Fruit fly (Drosophila melanogaster): ENCODE measurements around the gene P5CDh2.

P5CDh2 gene

DNA sequence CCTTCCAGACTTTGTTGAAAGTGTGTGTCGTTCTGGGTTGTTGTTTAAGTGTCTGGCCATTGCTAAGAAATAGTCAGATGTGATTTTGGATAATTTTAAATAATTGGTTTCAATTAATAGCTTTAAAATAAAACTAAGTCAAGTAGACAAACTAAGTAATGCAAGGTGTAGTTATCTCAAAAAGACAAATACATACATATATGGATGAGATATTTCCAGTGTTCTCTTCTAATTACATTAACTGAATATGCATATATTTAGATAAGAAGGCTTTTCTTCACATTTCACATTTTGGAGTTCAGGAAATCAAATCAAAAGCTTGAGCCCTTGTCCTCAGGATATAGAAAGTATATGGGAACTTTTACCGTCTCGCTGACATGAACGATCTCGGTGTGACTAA, at the start of gene P5CDh2:
Gene P5CDh2 (plus strand): TSS at position 301 of the 400 bp plus-strand sequence.
- no peak for TF ChIP-seq noc (tag; optimal IDR thresholded peaks at IDR 0.05)

DNA sequence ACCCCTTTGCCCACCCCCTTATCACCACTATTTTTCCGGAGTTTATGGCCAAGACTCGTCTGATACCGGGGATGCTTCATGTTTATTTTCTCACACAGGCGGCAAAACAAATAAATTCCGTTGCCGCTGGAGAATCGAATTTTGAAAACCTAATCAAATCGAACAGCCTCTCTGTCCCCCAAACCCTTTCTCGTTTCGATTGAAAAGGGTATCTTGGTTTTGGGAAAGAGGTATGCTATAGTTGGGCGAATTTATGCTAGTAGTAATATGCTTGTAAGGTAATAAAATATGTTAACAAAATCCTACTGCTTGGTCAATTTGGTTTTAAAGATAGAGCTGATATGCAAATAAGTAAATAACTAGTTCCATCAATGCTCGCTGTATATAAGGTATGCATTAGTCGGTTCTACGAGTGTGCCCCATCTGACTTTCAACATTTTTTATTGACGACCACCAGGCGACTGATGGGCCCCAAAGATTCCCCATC, 49.7 kb upstream of the P5CDh2 start:
- TF ChIP-seq noc (tag; optimal IDR thresholded peaks at IDR 0.05): no peak

DNA sequence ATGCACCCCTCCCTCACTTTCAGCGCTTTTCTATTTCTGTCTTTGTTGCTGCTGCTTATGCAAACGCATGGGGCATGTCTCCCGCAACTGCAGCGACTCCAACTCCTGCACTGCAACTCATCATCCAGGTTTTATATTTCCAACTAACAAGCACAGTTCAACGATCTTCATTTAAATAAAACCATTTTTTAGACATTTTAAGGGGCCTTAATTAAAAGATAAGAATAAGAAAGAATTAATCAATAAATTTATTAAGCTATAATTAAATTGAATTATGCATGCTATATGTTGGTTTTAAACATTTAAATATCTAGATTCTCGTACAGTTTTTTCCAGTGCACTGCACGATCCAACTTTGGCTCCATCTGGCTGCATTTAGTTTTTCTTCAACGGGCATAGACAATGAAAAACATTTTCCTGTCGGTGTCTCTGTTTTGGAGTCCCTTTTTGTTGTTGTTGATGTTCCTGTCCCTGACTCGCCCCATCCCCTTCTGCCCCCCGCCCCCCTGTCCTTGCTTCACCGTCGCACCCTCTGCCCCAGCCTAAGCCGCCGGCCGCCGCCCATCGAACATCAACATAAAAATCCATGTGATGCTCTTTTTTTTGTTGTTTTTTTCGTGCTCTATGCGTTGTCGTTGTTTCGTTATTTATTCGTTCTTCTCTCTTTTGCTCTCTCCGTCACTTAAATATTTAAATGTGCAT, 48.8 kb upstream of the P5CDh2 start:
- no peak for TF ChIP-seq noc (tag; optimal IDR thresholded peaks at IDR 0.05)

DNA sequence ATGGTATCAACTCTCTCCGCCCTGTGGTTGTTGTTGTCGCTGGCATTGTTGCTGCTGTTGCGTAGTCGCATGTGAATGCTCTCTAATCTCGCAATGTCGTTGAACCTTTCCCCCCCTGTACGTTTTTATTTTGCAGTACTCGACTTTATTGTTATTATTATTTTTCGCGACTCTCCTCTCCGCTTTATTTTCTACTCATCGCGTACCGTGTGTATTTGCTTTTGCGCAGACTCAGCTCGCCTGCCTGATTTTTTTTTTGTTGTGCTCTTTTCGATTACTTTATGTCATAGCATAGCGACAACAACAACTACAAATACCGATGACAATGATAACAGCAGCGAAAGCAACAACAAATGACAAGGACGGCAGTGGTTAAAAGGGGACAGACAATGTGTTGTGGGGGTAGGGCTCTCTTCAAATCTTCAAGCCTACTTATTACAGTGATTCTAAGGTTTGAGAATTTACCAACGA, 48.2 kb upstream of the P5CDh2 start:
- no peak for TF ChIP-seq noc (tag; optimal IDR thresholded peaks at IDR 0.05)

DNA sequence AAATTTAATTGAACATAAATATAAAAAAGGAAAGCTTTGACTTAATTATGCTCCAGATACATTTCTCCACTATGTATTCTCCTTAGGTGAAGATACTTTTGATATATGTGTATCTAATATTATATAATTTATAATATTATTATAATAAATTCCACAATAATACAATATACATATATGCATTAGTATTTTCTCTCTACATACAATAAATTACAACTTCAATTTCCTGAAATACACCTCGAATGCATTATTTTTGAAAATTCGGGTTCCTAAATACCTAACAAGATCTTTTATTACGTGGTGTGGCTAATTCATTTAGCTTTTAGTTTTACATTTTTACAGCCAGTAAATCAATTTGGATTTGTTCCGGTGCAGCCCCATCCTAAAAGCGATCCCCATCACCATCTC, 47.4 kb upstream of the P5CDh2 start:
- TF ChIP-seq noc (tag; optimal IDR thresholded peaks at IDR 0.05): no peak

DNA sequence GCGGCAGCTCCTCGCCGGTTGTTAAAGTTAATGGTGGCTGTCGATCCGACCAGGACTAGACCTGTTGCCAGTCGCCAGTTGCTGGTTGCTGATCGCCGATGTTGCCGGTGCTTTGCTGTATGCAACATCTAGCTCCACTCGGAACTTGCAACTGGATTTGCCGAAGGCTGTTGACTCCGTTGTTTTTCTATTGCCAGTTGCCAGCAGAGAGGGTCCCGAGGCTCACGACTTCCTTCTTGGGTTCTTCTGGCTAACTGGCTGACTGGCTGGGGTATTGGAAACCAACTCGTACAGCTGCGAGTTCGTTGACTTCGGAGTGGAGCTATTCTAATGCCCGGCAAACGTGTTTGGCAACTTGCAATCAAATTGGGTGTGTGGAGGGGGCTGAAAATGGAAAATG, 46.7 kb upstream of the P5CDh2 start:
- no peak for TF ChIP-seq noc (tag; optimal IDR thresholded peaks at IDR 0.05)

DNA sequence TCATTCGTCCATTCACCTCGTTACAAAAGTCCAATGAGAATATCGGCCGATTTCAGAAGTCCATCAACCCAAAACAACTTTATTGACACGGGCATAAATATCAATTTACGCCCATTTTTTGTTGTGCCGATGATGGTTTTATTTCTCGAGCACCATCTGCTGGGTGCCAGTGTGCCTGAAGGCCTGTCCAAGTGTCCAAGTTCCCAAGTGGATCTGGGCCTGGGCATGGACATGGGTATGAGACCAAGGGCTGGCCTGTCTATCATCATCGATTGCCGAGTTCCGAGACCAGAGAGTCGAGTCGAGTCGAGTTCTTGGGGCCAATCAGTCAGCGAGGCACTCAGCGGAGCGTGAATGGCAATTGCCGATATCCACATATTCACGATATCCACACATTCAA, 45.5 kb upstream of the P5CDh2 start, which contains the start of gene Gr93a:
Gene Gr93a (plus strand): TSS at position 301 of the 400 bp plus-strand sequence.
- TF ChIP-seq noc (tag; optimal IDR thresholded peaks at IDR 0.05): no peak

DNA sequence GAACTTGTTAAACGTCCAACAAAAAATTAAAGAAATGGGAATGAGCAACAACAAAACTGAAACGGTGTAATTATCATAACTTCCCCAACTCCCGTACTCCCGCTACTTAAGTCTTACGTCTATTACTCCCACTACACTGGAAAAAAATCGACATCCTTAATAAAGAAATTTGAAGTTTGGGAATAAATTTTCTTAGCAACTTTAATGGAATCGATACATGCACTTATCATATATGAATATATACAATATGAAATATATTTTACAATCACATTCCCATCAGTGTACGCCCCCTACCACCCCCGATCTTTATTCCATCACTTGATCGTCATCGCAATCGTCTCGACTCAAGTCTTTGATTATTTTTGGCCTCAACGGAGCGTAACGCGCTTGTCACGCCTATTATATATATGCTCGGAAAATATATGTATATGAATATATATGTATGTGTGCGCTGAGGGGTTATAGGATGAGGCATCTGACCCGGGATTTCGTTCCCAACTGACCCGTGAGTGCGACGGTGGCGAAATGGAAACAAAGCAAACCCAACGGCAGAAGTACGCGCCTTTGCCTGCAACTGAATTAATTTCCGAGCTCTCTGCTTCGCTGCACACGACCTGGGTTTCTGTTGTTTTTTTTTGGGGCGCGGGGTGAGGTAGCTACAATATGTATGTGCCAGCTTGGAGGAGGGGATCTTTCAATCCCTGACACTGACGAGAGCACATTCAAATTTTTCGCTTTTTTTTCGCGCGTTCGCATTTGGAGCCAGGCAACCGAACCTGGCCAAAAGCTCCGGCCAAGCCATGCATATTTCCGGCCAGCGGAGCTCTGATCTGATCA, 43.3 kb upstream of the P5CDh2 start:
- TF ChIP-seq noc (tag; optimal IDR thresholded peaks at IDR 0.05): no peak

DNA sequence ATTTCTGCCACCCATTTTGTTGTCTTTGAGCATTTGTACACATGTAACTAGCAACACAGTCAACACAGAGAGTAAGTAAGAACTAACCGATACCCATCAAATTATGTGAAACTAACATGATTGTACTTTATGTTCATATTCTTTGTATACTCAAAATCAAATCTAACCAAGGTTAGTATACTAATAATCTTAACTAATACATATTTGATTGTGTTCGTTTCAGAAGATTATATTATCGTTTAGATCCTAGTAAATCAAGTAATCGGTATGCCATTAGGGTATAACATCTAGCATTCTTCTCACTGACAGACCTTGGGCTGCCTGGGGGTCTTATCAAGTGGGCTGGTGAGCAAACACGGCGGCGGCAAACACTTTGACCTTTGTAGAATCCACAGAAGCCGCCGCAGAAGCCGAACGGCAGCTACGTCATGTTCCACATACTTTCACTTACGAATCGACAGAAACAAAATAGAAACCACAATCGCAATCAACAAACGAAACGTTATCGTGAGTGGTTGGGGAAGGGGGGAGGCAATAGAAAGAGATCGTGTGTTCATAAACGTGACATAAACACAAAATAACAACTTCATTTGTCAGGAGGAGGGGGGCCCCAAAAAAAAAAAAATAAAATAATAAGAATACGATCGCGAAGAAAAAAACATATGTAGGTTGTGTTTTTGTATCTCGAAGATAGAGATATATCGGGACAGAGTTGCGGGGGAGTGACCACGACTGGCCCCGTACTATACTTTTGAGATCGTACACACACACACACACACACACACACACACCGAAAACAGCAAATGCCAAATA, 42.1 kb upstream of the P5CDh2 start:
- no peak for TF ChIP-seq noc (tag; optimal IDR thresholded peaks at IDR 0.05)

DNA sequence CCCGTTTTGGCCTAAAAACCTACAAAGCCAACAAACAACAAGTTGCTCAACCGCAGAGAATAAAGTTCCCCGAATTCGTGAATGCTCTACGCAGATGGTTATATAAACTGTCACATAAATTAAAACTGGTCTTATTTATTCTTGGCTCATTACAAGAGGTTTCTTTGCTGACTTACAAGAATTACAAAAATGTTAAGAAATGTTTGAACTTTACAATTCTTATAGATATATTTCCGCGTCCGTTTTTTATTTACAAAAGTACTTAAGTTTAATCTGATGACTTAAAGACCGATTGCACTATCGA, 41.6 kb upstream of the P5CDh2 start:
- TF ChIP-seq noc (tag; optimal IDR thresholded peaks at IDR 0.05): no peak

DNA sequence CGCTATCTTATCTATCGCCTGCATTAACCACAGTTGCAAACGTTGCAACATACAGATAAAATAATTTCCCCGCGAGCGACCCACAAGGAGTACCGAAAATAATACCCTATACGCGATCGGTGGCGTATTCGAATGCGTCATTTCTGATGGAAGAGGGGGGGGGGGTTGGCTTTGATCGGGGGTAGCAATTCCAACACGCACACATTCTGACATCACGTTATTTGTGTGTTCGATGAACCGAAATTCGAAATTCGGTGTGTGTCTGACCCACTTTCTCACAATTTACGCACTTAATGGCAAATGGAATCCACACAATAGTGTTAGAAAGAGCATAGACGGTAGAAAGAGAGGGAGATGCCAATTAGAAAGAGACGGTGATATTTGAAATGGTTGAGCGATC, 41.1 kb upstream of the P5CDh2 start:
- no peak for TF ChIP-seq noc (tag; optimal IDR thresholded peaks at IDR 0.05)

DNA sequence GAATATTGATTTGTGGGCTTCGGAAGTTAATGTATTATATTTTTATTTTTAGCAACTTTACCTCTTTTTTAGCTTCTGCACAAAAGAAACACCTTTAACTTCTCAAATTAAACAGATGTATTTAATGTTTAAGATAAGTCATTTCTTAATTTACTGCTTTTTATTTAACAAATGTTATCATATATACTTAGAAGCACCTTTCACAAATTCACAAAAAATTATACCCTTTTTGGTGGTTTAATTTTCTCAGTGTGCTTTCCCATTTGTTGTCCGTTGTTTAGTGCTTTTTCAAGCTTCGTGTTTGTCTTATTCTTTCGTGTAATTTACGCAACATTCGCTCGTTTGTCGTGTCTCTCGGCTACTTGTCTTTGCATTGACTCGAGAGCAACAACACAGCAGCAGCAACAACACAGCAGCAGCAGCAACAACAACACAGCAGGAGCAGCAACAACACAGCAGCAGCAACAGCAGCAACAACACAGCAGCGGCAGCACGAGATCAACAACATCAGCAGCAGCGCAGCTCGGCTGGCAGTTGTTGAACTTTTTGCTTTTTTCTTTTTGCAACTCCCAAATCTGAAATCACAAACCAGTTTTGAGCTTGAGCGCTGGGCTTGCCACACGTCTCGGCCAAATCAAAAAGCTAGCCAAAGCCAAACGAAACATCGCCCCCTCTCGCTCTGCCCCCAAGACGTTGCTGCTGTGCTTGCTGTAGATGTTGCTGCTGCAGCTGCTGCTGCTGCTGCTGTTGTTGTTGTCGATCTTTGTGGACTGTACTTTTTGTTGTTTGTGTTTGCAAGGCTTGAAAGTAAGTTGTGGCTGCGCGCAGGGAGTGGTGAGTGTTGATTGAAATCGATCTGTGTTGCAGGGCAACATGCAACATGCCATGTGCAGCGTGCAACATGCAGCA, 40.4 kb upstream of the P5CDh2 start:
- no peak for TF ChIP-seq noc (tag; optimal IDR thresholded peaks at IDR 0.05)

DNA sequence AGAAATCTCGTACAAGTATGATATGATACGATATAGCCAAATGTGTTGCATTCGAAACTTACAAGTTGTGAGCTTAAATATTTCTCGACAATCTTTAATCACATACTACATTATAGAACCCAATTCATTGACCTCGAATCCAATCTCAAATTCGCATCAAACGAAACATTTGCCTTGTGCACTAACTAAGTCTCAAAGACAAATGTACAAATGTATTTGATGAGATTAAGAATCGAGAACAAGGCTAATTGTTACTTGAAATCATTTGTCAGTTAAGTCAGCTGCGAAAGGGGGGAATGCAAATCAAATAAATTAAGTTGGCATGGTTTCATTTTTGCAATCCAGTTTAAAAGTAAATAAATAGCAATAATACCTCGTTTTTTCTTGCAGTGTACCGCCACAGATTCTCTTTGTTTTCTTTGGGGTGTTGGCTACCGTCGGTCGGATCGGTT, 39.2 kb upstream of the P5CDh2 start:
- no peak for TF ChIP-seq noc (tag; optimal IDR thresholded peaks at IDR 0.05)

DNA sequence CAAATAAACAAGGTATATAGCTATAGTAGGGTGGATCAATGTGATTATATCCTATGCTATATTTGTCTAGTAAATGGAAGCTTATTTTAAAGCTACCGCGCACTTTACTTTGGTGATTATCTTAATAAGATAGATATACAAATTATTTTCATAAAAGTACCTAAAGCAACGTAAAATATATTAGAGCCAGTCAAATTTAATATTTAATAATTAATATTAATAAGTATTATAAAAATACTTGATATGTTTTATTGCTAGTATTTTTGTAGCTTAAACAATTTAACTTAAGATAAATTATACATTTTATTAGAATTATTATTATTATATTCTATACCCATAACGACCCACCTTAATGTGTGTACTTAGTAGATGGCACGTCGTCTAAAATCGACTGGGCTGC, 38.1 kb upstream of the P5CDh2 start:
- TF ChIP-seq noc (tag; optimal IDR thresholded peaks at IDR 0.05): no peak

DNA sequence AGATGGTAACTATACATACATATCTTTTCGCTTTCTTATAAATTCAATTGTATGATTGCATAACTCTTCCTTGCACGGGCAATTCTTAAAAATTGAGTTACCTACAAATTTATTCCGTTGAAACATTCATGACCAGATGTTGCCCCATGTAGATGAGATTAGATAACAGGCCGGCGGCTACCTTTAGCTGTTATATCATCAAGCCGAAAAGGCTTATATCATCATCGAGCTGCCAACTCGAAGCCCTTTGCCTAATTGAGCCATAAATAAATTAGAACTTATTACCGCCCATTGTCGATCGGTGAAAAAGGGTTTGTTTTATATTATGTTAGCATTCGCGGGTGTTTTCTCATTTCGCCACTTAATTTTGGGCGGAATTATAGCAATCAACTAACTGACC, 37.3 kb upstream of the P5CDh2 start:
- no peak for TF ChIP-seq noc (tag; optimal IDR thresholded peaks at IDR 0.05)

All from whole organism, larva.